Worm (Caenorhabditis elegans) whole organism, L1 larva: ENCODE data around the gene Y37D8A.16.

ENCODE experiments used
- C04F5.9 ChIP-seq: sonication (generic microtip); optimal IDR thresholded peaks from 2 replicates; lab custom pipeline; 2016; ENCODE audit warnings: missing genetic modification characterization, missing compliant biosample characterization
- C16A3.4 ChIP-seq: fragments of 150-350 bp; optimal IDR thresholded peaks from 2 replicates; lab custom pipeline; 2014; ENCODE audit warnings: missing biosample characterization, missing genetic modification characterization
- C34B4.2 ChIP-seq: sonication (generic microtip); optimal IDR thresholded peaks from 2 replicates; lab custom pipeline; 2017; ENCODE audit warnings: mild to moderate bottlenecking, missing genetic modification characterization, missing compliant biosample characterization
- F16B12.6 ChIP-seq: fragments of 150-350 bp; optimal IDR thresholded peaks from 2 replicates; lab custom pipeline; 2014; ENCODE audit warnings: missing biosample characterization, missing genetic modification characterization
- aly-2 ChIP-seq: fragments of 150-350 bp; optimal IDR thresholded peaks from 2 replicates; lab custom pipeline; 2014; ENCODE audit warnings: missing biosample characterization, missing genetic modification characterization
- ama-1 ChIP-seq: fragments of 150-350 bp; optimal IDR thresholded peaks from 2 replicates; lab custom pipeline; 2014
- blmp-1 ChIP-seq: fragments of 150-350 bp; optimal IDR thresholded peaks from 2 replicates; lab custom pipeline; 2014; ENCODE audit warnings: missing biosample characterization, missing genetic modification characterization
- ceh-82 ChIP-seq, 3 experiments: fragments of 150-350 bp in 1 of 3; sonication (generic microtip) in 2 of 3; optimal IDR thresholded peaks; 2 replicates each; lab custom pipeline; 2014 to 2017; ENCODE audit warnings: missing biosample characterization in 3 of 3, missing genetic modification characterization in 3 of 3
- ceh-90 ChIP-seq: sonication (generic microtip); optimal IDR thresholded peaks from 2 replicates; lab custom pipeline; 2016; ENCODE audit warnings: missing genetic modification characterization, missing compliant biosample characterization
- dpl-1 ChIP-seq, 3 experiments: fragments of 150-350 bp in 2 of 3; sonication (generic microtip) in 1 of 3; optimal IDR thresholded peaks; 2 replicates each; lab custom pipeline; 2014 to 2017; ENCODE audit warnings: missing biosample characterization in 3 of 3, missing genetic modification characterization in 3 of 3, missing genetic modification reagents in 3 of 3
- dsc-1 ChIP-seq: sonication (generic microtip); optimal IDR thresholded peaks from 2 replicates; lab custom pipeline; 2016; ENCODE audit warnings: mild to moderate bottlenecking, missing genetic modification characterization, missing compliant biosample characterization
- egl-27 ChIP-seq, 2 experiments: fragments of 150-350 bp in 1 of 2; sonication (generic microtip); optimal IDR thresholded peaks; 3 replicates each; lab custom pipeline; 2017 to 2018; ENCODE audit warnings: missing biosample characterization in 2 of 2, missing genetic modification characterization in 2 of 2, missing genetic modification reagents in 2 of 2
- elt-2 ChIP-seq: sonication (generic microtip); optimal IDR thresholded peaks from 2 replicates; lab custom pipeline; 2016; ENCODE audit warnings: missing genetic modification characterization, mild to moderate bottlenecking, inconsistent platforms, missing compliant biosample characterization, missing genetic modification reagents
- elt-3 ChIP-seq, 6 experiments: fragments of 150-350 bp in 1 of 6; sonication (generic microtip); optimal IDR thresholded peaks; 2 replicates each; lab custom pipeline; 2017 to 2018; ENCODE audit warnings: missing biosample characterization in 6 of 6, missing genetic modification characterization in 6 of 6, inconsistent platforms in 1 of 6
- fkh-10 ChIP-seq: sonication (generic microtip); optimal IDR thresholded peaks from 2 replicates; lab custom pipeline; 2017; ENCODE audit warnings: missing biosample characterization, missing genetic modification reagents, missing genetic modification characterization
- fkh-4 ChIP-seq: sonication (generic microtip); optimal IDR thresholded peaks from 2 replicates; lab custom pipeline; 2016; ENCODE audit warnings: missing compliant biosample characterization, missing genetic modification characterization, borderline replicate concordance
- fkh-8 ChIP-seq: sonication (generic microtip); optimal IDR thresholded peaks from 2 replicates; lab custom pipeline; 2016; ENCODE audit warnings: mild to moderate bottlenecking, missing genetic modification characterization, missing compliant biosample characterization
- fos-1 ChIP-seq: fragments of 150-350 bp; optimal IDR thresholded peaks from 2 replicates; lab custom pipeline; 2014; ENCODE audit warnings: missing biosample characterization, missing genetic modification characterization
- grh-1 ChIP-seq: fragments of 200-800 bp; sonication (Bioruptor generic); IDR thresholded peaks from 2 replicates; pipeline ENCODE4 v1.3.6; 2022; ENCODE audit warnings: missing genetic modification reagents, missing genetic modification characterization, missing compliant biosample characterization
- hlh-17 ChIP-seq: fragments of 200-800 bp; sonication (Bioruptor generic); optimal IDR thresholded peaks from 2 replicates; lab custom pipeline; 2018; ENCODE audit warnings: missing genetic modification characterization, mild to moderate bottlenecking, missing compliant biosample characterization, moderate library complexity, borderline replicate concordance
- hlh-4 ChIP-seq: sonication (generic microtip); optimal IDR thresholded peaks from 2 replicates; lab custom pipeline; 2016; ENCODE audit warnings: mild to moderate bottlenecking, missing genetic modification characterization, missing compliant biosample characterization
- hpl-2 ChIP-seq: fragments of 150-350 bp; optimal IDR thresholded peaks from 2 replicates; lab custom pipeline; 2014; ENCODE audit warnings: missing biosample characterization, missing genetic modification reagents, missing genetic modification characterization
- irx-1 ChIP-seq: sonication (generic microtip); optimal IDR thresholded peaks from 2 replicates; lab custom pipeline; 2016; ENCODE audit warnings: missing genetic modification characterization, missing compliant biosample characterization
- jun-1 ChIP-seq: fragments of 150-350 bp; optimal IDR thresholded peaks from 2 replicates; lab custom pipeline; 2014; ENCODE audit warnings: missing biosample characterization, missing genetic modification reagents, missing genetic modification characterization
- lin-15B ChIP-seq: fragments of 150-350 bp; sonication (generic microtip); optimal IDR thresholded peaks from 3 replicates; lab custom pipeline; 2014; ENCODE audit warnings: missing biosample characterization, missing genetic modification characterization
- lin-39 ChIP-seq: fragments of 150-350 bp; optimal IDR thresholded peaks from 2 replicates; lab custom pipeline; 2014; ENCODE audit warnings: missing biosample characterization, missing genetic modification reagents, missing genetic modification characterization
- lsy-2 ChIP-seq, 2 experiments: fragments of 150-350 bp; optimal IDR thresholded peaks; 2 replicates each; lab custom pipeline; 2014; ENCODE audit warnings: missing biosample characterization in 2 of 2, missing genetic modification characterization in 2 of 2
- mdl-1 ChIP-seq, 2 experiments: fragments of 150-350 bp; optimal IDR thresholded peaks; 2 replicates each; lab custom pipeline; 2014 to 2017; ENCODE audit warnings: missing biosample characterization in 2 of 2, missing genetic modification characterization in 2 of 2, inconsistent platforms in 1 of 2
- mep-1 ChIP-seq: fragments of 150-350 bp; optimal IDR thresholded peaks from 2 replicates; lab custom pipeline; 2014; ENCODE audit warnings: missing biosample characterization, missing genetic modification characterization
- nhr-19 ChIP-seq: fragments of 200-800 bp; sonication (Bioruptor generic); conservative IDR thresholded peaks from 2 replicates; pipeline ENCODE4 v1.3.6; 2022; ENCODE audit warnings: missing genetic modification characterization, missing compliant biosample characterization
- nhr-20 ChIP-seq: sonication (generic microtip); optimal IDR thresholded peaks from 2 replicates; lab custom pipeline; 2016; ENCODE audit warnings: mild to moderate bottlenecking, missing genetic modification characterization, missing compliant biosample characterization
- nhr-47 ChIP-seq: sonication (generic microtip); optimal IDR thresholded peaks from 2 replicates; lab custom pipeline; 2016; ENCODE audit warnings: mild to moderate bottlenecking, missing genetic modification characterization, moderate library complexity, missing compliant biosample characterization
- nhr-71 ChIP-seq: sonication (generic microtip); optimal IDR thresholded peaks from 2 replicates; lab custom pipeline; 2016; ENCODE audit warnings: mild to moderate bottlenecking, missing genetic modification characterization, moderate library complexity, missing compliant biosample characterization
- nhr-85 ChIP-seq: sonication (generic microtip); peaks from one replicate; lab custom pipeline; 2016; ENCODE audit warnings: missing genetic modification characterization, inconsistent platforms, missing compliant biosample characterization
- nhr-90 ChIP-seq: sonication (generic microtip); optimal IDR thresholded peaks from 2 replicates; lab custom pipeline; 2016; ENCODE audit warnings: mild to moderate bottlenecking, missing genetic modification characterization, missing compliant biosample characterization; ENCODE audit not compliant: poor library complexity
- pqm-1 ChIP-seq: sonication (generic microtip); optimal IDR thresholded peaks from 3 replicates; lab custom pipeline; 2017; ENCODE audit warnings: missing biosample characterization, missing genetic modification characterization
- sup-37 ChIP-seq: fragments of 200-800 bp; sonication (Bioruptor generic); optimal IDR thresholded peaks from 2 replicates; lab custom pipeline; 2018; ENCODE audit warnings: mild to moderate bottlenecking, missing genetic modification characterization, missing compliant biosample characterization
- swsn-7 ChIP-seq: sonication (generic microtip); optimal IDR thresholded peaks from 2 replicates; lab custom pipeline; 2016; ENCODE audit warnings: missing genetic modification characterization, missing compliant biosample characterization
- tbx-2 ChIP-seq: sonication (generic microtip); optimal IDR thresholded peaks from 2 replicates; lab custom pipeline; 2016; ENCODE audit warnings: missing genetic modification characterization, missing compliant biosample characterization
- tlp-1 ChIP-seq: fragments of 150-350 bp; optimal IDR thresholded peaks from 2 replicates; lab custom pipeline; 2014; ENCODE audit warnings: missing biosample characterization, missing genetic modification characterization
- unc-130 ChIP-seq: fragments of 150-350 bp; optimal IDR thresholded peaks from 2 replicates; lab custom pipeline; 2017; ENCODE audit warnings: missing biosample characterization, missing genetic modification characterization, inconsistent platforms
- unc-86 ChIP-seq: sonication (generic microtip); optimal IDR thresholded peaks from 2 replicates; lab custom pipeline; 2016; ENCODE audit warnings: missing genetic modification characterization, missing compliant biosample characterization
- vab-15 ChIP-seq: sonication (generic microtip); optimal IDR thresholded peaks from 2 replicates; lab custom pipeline; 2017; ENCODE audit warnings: missing genotype, mild to moderate bottlenecking, missing genetic modification characterization, missing compliant biosample characterization
- xbp-1 ChIP-seq: sonication (generic microtip); optimal IDR thresholded peaks from 2 replicates; lab custom pipeline; 2016; ENCODE audit warnings: missing genetic modification characterization, missing compliant biosample characterization
- zip-4 ChIP-seq: fragments of 200-800 bp; sonication (Bioruptor generic); optimal IDR thresholded peaks from 2 replicates; lab custom pipeline; 2018; ENCODE audit warnings: mild to moderate bottlenecking, missing genetic modification characterization, moderate library complexity, missing compliant biosample characterization
- ztf-11 ChIP-seq, 2 experiments: sonication (generic microtip); optimal IDR thresholded peaks; 2 replicates each; lab custom pipeline; 2016 to 2017; ENCODE audit warnings: missing genetic modification characterization in 2 of 2, missing biosample characterization in 1 of 2, missing compliant biosample characterization in 1 of 2

Y37D8A.16 gene

DNA sequence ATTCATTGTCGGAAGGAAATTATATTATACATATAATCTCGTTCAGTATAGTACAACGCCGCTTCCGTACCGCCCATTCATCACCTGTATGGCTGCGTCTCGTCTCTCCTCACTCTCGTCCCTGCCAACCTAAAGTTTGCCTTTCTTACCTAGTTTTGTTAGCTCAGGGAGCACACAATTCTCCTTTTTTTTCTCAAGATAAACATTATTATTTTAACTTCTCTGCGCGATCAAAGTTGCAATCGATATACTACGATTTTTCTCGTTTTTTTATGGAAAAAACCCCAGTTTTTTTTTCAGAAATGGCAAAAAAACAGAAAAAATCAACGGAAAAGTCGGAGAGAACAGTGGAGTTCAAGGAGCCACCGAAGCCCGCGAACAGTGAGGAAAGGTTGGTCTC, 15.9 kb upstream of the Y37D8A.16 start, which contains the start of gene epg-3:
TSS of gene epg-3 (plus strand) at position 301 of the 400 bp plus-strand sequence.
- TF ChIP-seq nhr-47 = no peak

DNA sequence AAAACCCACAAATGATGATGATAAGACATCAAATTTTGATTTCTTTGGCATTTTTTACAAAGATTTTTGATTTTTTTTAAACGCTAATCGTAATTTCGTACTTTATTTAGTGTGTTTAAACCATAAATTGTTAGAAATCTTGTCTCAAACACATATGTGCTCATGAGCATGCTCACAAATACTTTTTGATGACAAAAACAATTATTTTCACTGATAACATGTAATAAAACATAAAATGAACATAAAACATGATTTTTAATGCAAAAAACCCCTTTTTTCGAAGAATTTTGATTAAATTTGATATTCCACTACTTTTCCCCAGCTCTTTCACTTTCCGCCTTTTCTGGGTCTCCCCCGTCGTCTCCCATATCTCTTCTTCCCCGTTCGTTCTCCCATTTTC, 14.3 kb upstream of the Y37D8A.16 start:
- TF ChIP-seq nhr-90 (tag; lab: Kevin White, UChicago) (no peak), blmp-1 (tag; lab: Kevin White, UChicago) (peak; percentile 56), swsn-7 (tag; lab: Kevin White, UChicago) (no peak)

DNA sequence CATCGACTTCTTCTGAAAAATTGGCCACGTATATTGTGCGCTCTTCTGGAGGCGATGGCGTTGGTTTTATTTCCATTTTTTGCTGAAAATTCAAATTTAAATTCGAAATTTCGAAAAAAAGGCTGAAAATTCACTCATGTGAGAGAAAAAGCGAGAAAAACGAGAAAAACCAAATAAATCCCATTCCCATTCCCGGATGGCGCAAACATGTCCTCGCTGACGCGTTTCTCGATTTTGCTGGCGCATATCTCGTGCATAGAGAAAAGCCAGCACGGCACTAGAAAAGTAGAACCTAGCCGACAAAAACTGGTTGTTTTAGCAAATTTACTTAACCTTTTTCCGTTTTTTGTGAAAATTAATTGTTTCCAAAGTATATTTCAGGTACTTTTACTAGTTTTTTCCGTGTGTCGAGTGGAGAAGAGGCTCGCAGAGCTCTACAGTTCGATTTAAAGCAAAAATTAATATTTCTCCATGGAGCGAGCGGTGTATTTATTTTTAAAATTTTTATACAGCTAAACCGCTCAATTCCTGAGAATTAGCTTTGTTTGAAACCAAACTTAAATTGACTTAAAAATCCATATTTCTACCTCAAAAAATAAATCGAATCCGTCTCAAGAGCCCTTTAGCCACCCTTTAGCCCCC, 13.4 kb upstream of the Y37D8A.16 start, which contains the start of gene rbm-7:
TSS of gene rbm-7 (minus strand) at position 82 of the 642 bp plus-strand sequence.
- no peak for TF ChIP-seq fkh-4
- no peak for TF ChIP-seq egl-27 (tag; optimal IDR thresholded peaks at IDR 0.05; lab: Kevin White, UChicago)
- peak; percentile 36 for TF ChIP-seq fos-1 (tag; lab: Kevin White, UChicago)
- peak; percentile 52 for TF ChIP-seq C16A3.4 (tag; lab: Kevin White, UChicago)
- TF ChIP-seq mdl-1 (tag; optimal IDR thresholded peaks at IDR 0.05; lab: Kevin White, UChicago) = peak in 1 of 2 experiments; percentile 59
- peak in 2 of 6 experiments; percentile 17 to 38 for TF ChIP-seq elt-3 (tag; optimal IDR thresholded peaks at IDR 0.05; lab: Kevin White, UChicago)
- peak; percentile 73 for TF ChIP-seq lin-39 (tag; lab: Kevin White, UChicago)
- peak; percentile 56 for TF ChIP-seq jun-1 (tag; lab: Kevin White, UChicago)
- peak; percentile 83 for TF ChIP-seq nhr-71 (tag; lab: Kevin White, UChicago)
- peak; percentile 30 for TF ChIP-seq aly-2 (tag; lab: Kevin White, UChicago)
- peak; percentile 76 for TF ChIP-seq xbp-1
- no peak for TF ChIP-seq vab-15 (tag; lab: Kevin White, UChicago)
- peak; percentile 79 for TF ChIP-seq tbx-2 (tag; lab: Kevin White, UChicago)
- peak; percentile 66 for TF ChIP-seq irx-1 (tag; lab: Kevin White, UChicago)
- no peak for TF ChIP-seq hlh-17
- TF ChIP-seq nhr-19 = no peak; the same call in 1 of the 2 replicates
- TF ChIP-seq ceh-82 (tag; optimal IDR thresholded peaks at IDR 0.05; lab: Kevin White, UChicago) = peak; percentile 75 to 76 (median 76)
- TF ChIP-seq hlh-4 (tag; lab: Kevin White, UChicago) = no peak
- peak; percentile 91 for TF ChIP-seq nhr-47
- peak; percentile 80 for TF ChIP-seq swsn-7 (tag; lab: Kevin White, UChicago)
- TF ChIP-seq lin-15B (tag; lab: Kevin White, UChicago) = peak; percentile 67
- TF ChIP-seq F16B12.6 (tag; lab: Kevin White, UChicago) = peak; percentile 73
- peak; percentile 41 for TF ChIP-seq fkh-8 (tag; lab: Kevin White, UChicago)
- TF ChIP-seq unc-86 (tag; lab: Kevin White, UChicago) = peak; percentile 72
- no peak for TF ChIP-seq C34B4.2
- peak; percentile 76 for TF ChIP-seq nhr-90 (tag; lab: Kevin White, UChicago)
- TF ChIP-seq C04F5.9 (tag; lab: Kevin White, UChicago) = peak; percentile 26
- TF ChIP-seq elt-2 (tag; lab: Kevin White, UChicago) = peak; percentile 24
- TF ChIP-seq nhr-20 (tag; lab: Kevin White, UChicago) = peak; percentile 70
- TF ChIP-seq unc-130 (tag; lab: Kevin White, UChicago) = peak; percentile 52
- peak; percentile 60 to 80 (median 77) for TF ChIP-seq dpl-1 (GFP tag; optimal IDR thresholded peaks at IDR 0.05; lab: Kevin White, UChicago)
- peak; percentile 87 to 89 for TF ChIP-seq lsy-2 (tag; optimal IDR thresholded peaks at IDR 0.05; lab: Kevin White, UChicago)
- no peak for TF ChIP-seq ama-1 (lab: Kevin White, UChicago)
- TF ChIP-seq grh-1 (GFP tag; lab: Robert Waterston, UW) = peak; percentile 53; the same call in 1 of the 2 replicates
- peak; percentile 71 for TF ChIP-seq dsc-1 (tag; lab: Kevin White, UChicago)
- peak; percentile 4 for TF ChIP-seq ceh-90 (tag; lab: Kevin White, UChicago)
- peak; percentile 92 for TF ChIP-seq mep-1 (tag; lab: Kevin White, UChicago)
- TF ChIP-seq hpl-2 = no peak
- TF ChIP-seq nhr-85 = peak; percentile 78
- TF ChIP-seq pqm-1 = no peak
- no peak for TF ChIP-seq zip-4 (GFP tag; lab: Kevin White, UChicago)
- TF ChIP-seq blmp-1 (tag; lab: Kevin White, UChicago) = peak; percentile 65
- peak; percentile 12 for TF ChIP-seq sup-37 (GFP tag; lab: Kevin White, UChicago)
- no peak for TF ChIP-seq tlp-1
- peak in 1 of 2 experiments; percentile 21 for TF ChIP-seq ztf-11 (tag; optimal IDR thresholded peaks at IDR 0.05; lab: Kevin White, UChicago)
- peak; percentile 2 for TF ChIP-seq fkh-10
